Fruit fly (Drosophila melanogaster) whole organism, adult: ENCODE measurements around the gene CG42554.

Experiments used
- CG11617 ChIP-seq: fragments of 200-800 bp; sonication (Bioruptor generic); optimal IDR thresholded peaks from 2 replicates; lab custom pipeline; 2017; ENCODE audit warnings: mild to moderate bottlenecking, missing biosample characterization, missing genetic modification reagents, missing genetic modification characterization
- CG1620 ChIP-seq: fragments of 200-800 bp; sonication (Bioruptor generic); optimal IDR thresholded peaks from 2 replicates; lab custom pipeline; 2016; ENCODE audit warnings: missing biosample characterization, missing genetic modification characterization
- CG33017 ChIP-seq: fragments of 200-800 bp; sonication (Bioruptor generic); optimal IDR thresholded peaks from 2 replicates; lab custom pipeline; 2018; ENCODE audit warnings: missing biosample characterization, mild to moderate bottlenecking, missing genetic modification characterization, moderate library complexity
- CG5204 ChIP-seq: fragments of 200-800 bp; sonication (Bioruptor generic); optimal IDR thresholded peaks from 2 replicates; lab custom pipeline; 2016; ENCODE audit warnings: missing biosample characterization, missing genetic modification characterization
- CG7045 ChIP-seq: fragments of 200-800 bp; sonication (Bioruptor generic); optimal IDR thresholded peaks from 2 replicates; lab custom pipeline; 2017; ENCODE audit warnings: missing biosample characterization, mild to moderate bottlenecking, missing genetic modification characterization
- CG7101 ChIP-seq: fragments of 200-800 bp; sonication (Bioruptor generic); optimal IDR thresholded peaks from 2 replicates; lab custom pipeline; 2018; ENCODE audit warnings: missing biosample characterization, mild to moderate bottlenecking, missing genetic modification characterization, moderate library complexity
- Clk ChIP-seq: fragments of 200-800 bp; sonication (Bioruptor generic); optimal IDR thresholded peaks from 2 replicates; lab custom pipeline; 2017; ENCODE audit warnings: missing biosample characterization, missing genetic modification characterization
- Crg-1 ChIP-seq: fragments of 200-800 bp; sonication (Bioruptor generic); optimal IDR thresholded peaks from 2 replicates; lab custom pipeline; 2016; ENCODE audit warnings: missing biosample characterization, missing genetic modification characterization
- Mnt ChIP-seq: fragments of 200-800 bp; sonication (Bioruptor generic); optimal IDR thresholded peaks from 2 replicates; lab custom pipeline; 2016; ENCODE audit warnings: missing biosample characterization, mild to moderate bottlenecking, missing genetic modification characterization
- bab1 ChIP-seq: fragments of 200-800 bp; sonication (Bioruptor generic); optimal IDR thresholded peaks from 3 replicates; lab custom pipeline; 2019; ENCODE audit warnings: missing biosample characterization, mild to moderate bottlenecking, missing genetic modification characterization, moderate library complexity
- kay ChIP-seq: fragments of 200-800 bp; sonication (Bioruptor generic); peaks from one replicate; lab custom pipeline; 2016; ENCODE audit warnings: missing biosample characterization, missing genetic modification characterization, borderline replicate concordance
- ovo ChIP-seq: fragments of 200-800 bp; sonication (Bioruptor generic); optimal IDR thresholded peaks from 2 replicates; lab custom pipeline; 2016; ENCODE audit warnings: missing biosample characterization, missing genetic modification characterization

- TF ChIP-seq CG7045 (GFP tag; lab: Kevin White, UChicago), result no peak
- no peak for TF ChIP-seq CG11617 (GFP tag; lab: Kevin White, UChicago)
- TF ChIP-seq Crg-1 (GFP tag; lab: Kevin White, UChicago), result no peak
- TF ChIP-seq Mnt (GFP tag; lab: Kevin White, UChicago), result no peak
- TF ChIP-seq CG1620 (GFP tag; lab: Kevin White, UChicago), result no peak
- no peak for TF ChIP-seq CG7101 (tag; lab: Kevin White, UChicago)
- TF ChIP-seq Clk (GFP tag; lab: Kevin White, UChicago), result no peak
- TF ChIP-seq bab1 (GFP tag; lab: Kevin White, UChicago), result no peak
- TF ChIP-seq CG33017 (tag; lab: Kevin White, UChicago), result no peak
- TF ChIP-seq CG5204, result no peak
- no peak for TF ChIP-seq kay (GFP tag; lab: Kevin White, UChicago)
- TF ChIP-seq ovo, result no peak
Measured at dm6 chr3L:805642-806218, 29.8 kb upstream of the CG42554 start.
